Worm (Caenorhabditis elegans) whole organism, young adult: ENCODE data around the gene T20G5.13.

Source experiments
- B0035.1 ChIP-seq: sonication (generic microtip); optimal IDR thresholded peaks from 2 replicates; lab custom pipeline; 2016; ENCODE audit warnings: missing genetic modification characterization, mild to moderate bottlenecking, missing compliant biosample characterization, missing genotype, missing genetic modification reagents
- C17E4.6 ChIP-seq: fragments of 200-800 bp; sonication (Bioruptor generic); IDR thresholded peaks from 2 replicates; pipeline ENCODE4 v1.3.6; 2022; ENCODE audit warnings: missing genetic modification reagents, missing genetic modification characterization, missing compliant biosample characterization
- bed-2 ChIP-seq: fragments of 200-800 bp; sonication (Bioruptor generic); IDR thresholded peaks from 2 replicates; pipeline ENCODE4 v1.3.6; 2022; ENCODE audit warnings: missing genetic modification reagents, missing genetic modification characterization, missing compliant biosample characterization
- egl-18 ChIP-seq: fragments of 200-800 bp; sonication (Bioruptor generic); IDR thresholded peaks from 2 replicates; pipeline ENCODE4 v1.3.6; 2022; ENCODE audit warnings: missing genetic modification reagents, missing genetic modification characterization, missing compliant biosample characterization
- fkh-3 ChIP-seq: sonication (generic microtip); optimal IDR thresholded peaks from 2 replicates; lab custom pipeline; 2016; ENCODE audit warnings: mild to moderate bottlenecking, missing genetic modification characterization, missing compliant biosample characterization
- nfyb-1 ChIP-seq: fragments of 200-800 bp; sonication (Bioruptor generic); IDR thresholded peaks from 2 replicates; pipeline ENCODE4 v1.3.6; 2022; ENCODE audit warnings: missing genetic modification reagents, missing genetic modification characterization, missing compliant biosample characterization
- pha-4 ChIP-seq: fragments of 150-350 bp; sonication (generic microtip); optimal IDR thresholded peaks from 2 replicates; lab custom pipeline; 2014; ENCODE audit warnings: missing biosample characterization, missing genetic modification reagents, missing genetic modification characterization
- unc-130 ChIP-seq: sonication (generic microtip); optimal IDR thresholded peaks from 2 replicates; lab custom pipeline; 2016; ENCODE audit warnings: missing genetic modification reagents, missing genetic modification characterization, missing compliant biosample characterization
- unc-62 ChIP-seq: fragments of 150-350 bp; optimal IDR thresholded peaks from 2 replicates; lab custom pipeline; 2014; ENCODE audit warnings: missing biosample characterization, missing genetic modification reagents, missing genetic modification characterization
- ztf-18 ChIP-seq: sonication (generic microtip); optimal IDR thresholded peaks from 2 replicates; lab custom pipeline; 2016; ENCODE audit warnings: missing genotype, mild to moderate bottlenecking, missing genetic modification characterization, missing compliant biosample characterization
- ztf-25 ChIP-seq: fragments of 200-800 bp; sonication (Bioruptor generic); IDR thresholded peaks from 2 replicates; pipeline ENCODE4 v1.3.6; 2022; ENCODE audit warnings: missing genetic modification reagents, missing genetic modification characterization, missing compliant biosample characterization

ce11 chrIII:10236291-10236871 lies 35.2 kb upstream of the T20G5.13 start:
- no peak for TF ChIP-seq ztf-18 (tag; lab: Kevin White, UChicago)
- TF ChIP-seq unc-130 (GFP tag; lab: Kevin White, UChicago): no peak
- TF ChIP-seq B0035.1: no peak
- no peak for TF ChIP-seq bed-2 (GFP tag; lab: Robert Waterston, UW)
- no peak for TF ChIP-seq C17E4.6 (GFP tag; lab: Robert Waterston, UW)
- TF ChIP-seq ztf-25: no peak
- no peak for TF ChIP-seq unc-62
- no peak for TF ChIP-seq pha-4 (tag; lab: Kevin White, UChicago)
- TF ChIP-seq fkh-3 (tag; lab: Kevin White, UChicago): no peak
- TF ChIP-seq egl-18 (GFP tag; lab: Robert Waterston, UW): no peak
- TF ChIP-seq nfyb-1: no peak
